Fruit fly (Drosophila melanogaster) whole organism, prepupa: Measurements from ENCODE around the gene Twdlalpha.

Experiments used
- CG11902 ChIP-seq: fragments of 200-800 bp; sonication (Bioruptor generic); optimal IDR thresholded peaks from 3 replicates; lab custom pipeline; 2016; ENCODE audit warnings: missing biosample characterization, missing genetic modification characterization
- Ets96B ChIP-seq: fragments of 200-800 bp; optimal IDR thresholded peaks from 2 replicates; lab custom pipeline; 2019; ENCODE audit warnings: missing biosample characterization, mild to moderate bottlenecking, missing genetic modification characterization, moderate library complexity
- Sox102F ChIP-seq: fragments of 200-800 bp; sonication (Bioruptor generic); optimal IDR thresholded peaks from 2 replicates; lab custom pipeline; 2016; ENCODE audit warnings: missing biosample characterization, mild to moderate bottlenecking, missing genetic modification characterization
- net ChIP-seq: fragments of 200-800 bp; sonication (Bioruptor generic); optimal IDR thresholded peaks from 3 replicates; lab custom pipeline; 2016; ENCODE audit warnings: missing biosample characterization, missing genetic modification characterization

DNA sequence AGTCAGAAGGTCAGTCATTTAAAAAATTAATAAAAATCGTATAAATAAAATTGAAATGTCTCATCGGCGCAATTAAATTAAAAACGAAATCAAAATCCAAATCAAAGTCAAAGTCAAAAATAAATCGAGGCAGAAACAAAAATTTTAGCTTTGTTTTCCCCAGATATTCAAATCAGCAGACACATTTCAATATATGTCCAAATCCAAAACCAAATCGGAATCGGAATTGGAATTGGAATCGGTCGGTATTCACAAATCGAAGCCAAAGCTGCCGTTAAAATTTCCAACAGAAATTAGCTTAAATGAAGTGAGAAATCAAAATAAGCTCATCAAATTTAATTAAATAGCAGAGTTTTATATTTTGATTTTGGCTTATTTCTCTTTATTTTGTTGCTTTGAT lies 6.5 kb upstream of the Twdlalpha start:
- TF ChIP-seq CG11902 (GFP tag; lab: Kevin White, UChicago) (no peak), Sox102F (GFP tag; lab: Kevin White, UChicago) (no peak), net (GFP tag; lab: Kevin White, UChicago) (no peak), Ets96B (tag; lab: Kevin White, UChicago) (no peak)
